Worm (Caenorhabditis elegans): ENCODE data around the gene R08D7.4.

The R08D7.4 gene

ce11 chrIII:8960664-8961063 is 11.0 kb upstream of the R08D7.4 start, which contains the start of gene ZK643.6:
Gene ZK643.6, minus strand, starts transcription at chrIII:8960764.
- TF ChIP-seq ztf-1 (GFP tag; conservative IDR thresholded peaks at IDR 0.05) (no peak), unc-62 (GFP tag; optimal IDR thresholded peaks at IDR 0.05) (no peak), fos-1 (tag; optimal IDR thresholded peaks at IDR 0.05) (no peak)

- TF ChIP-seq aly-2 (tag; optimal IDR thresholded peaks at IDR 0.05) (no peak), F13H6.1 (tag; optimal IDR thresholded peaks at IDR 0.05) (no peak), ztf-1 (GFP tag; conservative IDR thresholded peaks at IDR 0.05) (no peak), snpc-4 (tag; optimal IDR thresholded peaks at IDR 0.05) (no peak), lin-11 (tag; optimal IDR thresholded peaks at IDR 0.05) (no peak), zag-1 (tag; optimal IDR thresholded peaks at IDR 0.05) (no peak), crh-2 (tag; optimal IDR thresholded peaks at IDR 0.05) (no peak), mab-5 (tag; optimal IDR thresholded peaks at IDR 0.05) (no peak), elt-3 (tag; optimal IDR thresholded peaks at IDR 0.05) (no peak), ama-1 (optimal IDR thresholded peaks at IDR 0.05) (no peak), sem-4 (tag; optimal IDR thresholded peaks at IDR 0.05) (no peak), skn-1 (tag; optimal IDR thresholded peaks at IDR 0.05) (no peak)
These were observed 9.7 kb upstream of the R08D7.4 start, which contains the start of gene grl-25 for ce11 chrIII:8961993-8962392. Gene grl-25, plus strand, starts transcription at chrIII:8962293.

DNA sequence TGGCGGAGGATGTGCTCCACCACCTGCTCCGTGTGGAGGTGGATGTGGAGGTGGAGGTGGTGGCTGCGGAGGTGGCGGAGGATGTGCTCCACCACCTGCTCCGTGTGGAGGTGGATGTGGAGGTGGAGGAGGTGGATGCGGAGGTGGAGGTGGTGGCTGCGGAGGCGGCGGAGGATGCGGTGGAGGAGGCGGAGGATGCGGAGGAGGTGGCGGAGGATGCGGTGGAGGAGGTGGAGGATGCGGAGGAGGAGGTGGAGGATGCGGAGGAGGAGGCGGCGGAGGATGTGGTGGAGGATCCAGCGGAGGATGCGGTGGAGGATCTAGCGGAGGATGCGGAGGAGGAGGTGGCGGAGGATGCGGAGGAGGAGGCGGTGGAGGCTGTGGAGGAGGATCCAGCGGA is 9.2 kb upstream of the R08D7.4 start:
- TF ChIP-seq fos-1 (tag; optimal IDR thresholded peaks at IDR 0.05) (no peak), nhr-129 (tag; optimal IDR thresholded peaks at IDR 0.05) (no peak), unc-39 (tag; optimal IDR thresholded peaks at IDR 0.05) (no peak), ceh-16 (tag; optimal IDR thresholded peaks at IDR 0.05) (no peak), ZK546.5 (tag; optimal IDR thresholded peaks at IDR 0.05) (no peak), peb-1 (tag; optimal IDR thresholded peaks at IDR 0.05) (no peak), gmeb-1 (tag; optimal IDR thresholded peaks at IDR 0.05) (no peak), sma-3 (GFP tag; optimal IDR thresholded peaks at IDR 0.05) (no peak), nhr-23 (tag; optimal IDR thresholded peaks at IDR 0.05) (no peak), C34F6.9 (tag; optimal IDR thresholded peaks at IDR 0.05) (no peak)

DNA sequence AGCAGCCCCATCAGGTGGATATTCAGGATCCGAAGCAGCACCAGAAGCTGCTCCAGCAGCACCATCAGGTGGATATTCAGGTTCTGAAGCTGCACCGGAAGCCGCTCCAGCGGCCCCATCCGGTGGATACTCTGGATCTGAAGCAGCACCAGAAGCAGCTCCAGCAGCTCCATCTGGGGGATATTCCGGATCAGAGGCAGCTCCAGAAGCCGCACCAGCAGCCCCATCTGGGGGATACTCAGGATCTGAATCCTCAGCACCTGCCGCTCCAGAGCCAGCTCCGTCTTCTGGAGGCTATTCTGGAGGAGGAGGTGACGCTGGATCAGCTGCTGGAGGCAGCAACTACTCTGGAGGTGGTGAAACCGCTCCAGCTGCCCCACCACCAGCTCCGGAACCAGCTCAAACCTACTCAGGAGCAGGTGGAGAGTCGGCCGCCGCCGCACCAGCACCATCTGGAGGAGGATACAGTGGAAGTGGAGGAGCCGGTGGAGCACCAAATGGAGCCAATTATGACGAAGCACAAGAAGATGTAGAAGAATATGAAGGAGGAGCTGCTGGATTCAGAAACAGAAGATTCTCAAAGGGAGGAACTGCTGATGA is 6.9 kb upstream of the R08D7.4 start:
- TF ChIP-seq nhr-21 (tag; optimal IDR thresholded peaks at IDR 0.05) (no peak), unc-55 (GFP tag; optimal IDR thresholded peaks at IDR 0.05) (no peak), nhr-25 (tag; optimal IDR thresholded peaks at IDR 0.05) (no peak), peb-1 (tag; optimal IDR thresholded peaks at IDR 0.05) (no peak), ztf-4 (tag; optimal IDR thresholded peaks at IDR 0.05) (no peak), ztf-11 (tag; optimal IDR thresholded peaks at IDR 0.05) (no peak), lsy-2 (tag; optimal IDR thresholded peaks at IDR 0.05) (no peak), ceh-82 (tag; optimal IDR thresholded peaks at IDR 0.05) (no peak), mab-5 (tag; optimal IDR thresholded peaks at IDR 0.05) (no peak), crh-2 (tag; optimal IDR thresholded peaks at IDR 0.05) (no peak), R02D3.7 (tag; optimal IDR thresholded peaks at IDR 0.05) (no peak), blmp-1 (tag; optimal IDR thresholded peaks at IDR 0.05; ENCODE audit: insufficient read depth) (no peak), mbf-1 (tag; optimal IDR thresholded peaks at IDR 0.05) (no peak)

- TF ChIP-seq unc-55 (GFP tag; optimal IDR thresholded peaks at IDR 0.05) = peak; percentile 14
- TF ChIP-seq sem-4 (tag; optimal IDR thresholded peaks at IDR 0.05) = no peak
- no peak for TF ChIP-seq snpc-4 (tag; optimal IDR thresholded peaks at IDR 0.05)
- no peak for TF ChIP-seq fos-1 (tag; optimal IDR thresholded peaks at IDR 0.05)
These were observed 4.1 kb upstream of the R08D7.4 start, which contains the start of the genes bud-13 and rpap-2 for ce11 chrIII:8967639-8968038. Gene bud-13, minus strand, starts transcription at chrIII:8967727. Gene rpap-2, plus strand, starts transcription at chrIII:8967967.

DNA sequence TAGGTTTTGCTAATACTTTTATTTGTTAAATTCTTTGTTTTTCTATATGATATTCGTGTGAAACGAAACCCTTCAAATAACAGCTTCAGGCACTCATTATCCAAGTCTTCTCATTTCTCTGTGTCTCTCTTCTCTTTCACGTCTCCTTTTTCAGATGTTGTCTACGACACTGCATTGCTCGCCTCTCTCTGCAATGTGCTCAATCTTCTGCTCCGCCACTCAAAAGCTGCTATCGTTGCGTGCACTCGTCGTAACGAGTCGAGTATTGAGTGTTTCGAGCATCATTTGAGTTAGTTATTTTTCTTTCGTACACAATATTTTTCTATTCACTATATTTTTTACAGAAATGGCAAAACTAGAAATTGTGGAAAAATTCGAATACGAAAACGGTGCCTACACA is 1.5 kb downstream of the R08D7.4 start:
- TF ChIP-seq unc-39 (tag; optimal IDR thresholded peaks at IDR 0.05) (no peak), unc-55 (GFP tag; optimal IDR thresholded peaks at IDR 0.05) (peak; percentile 12), C34F6.9 (tag; optimal IDR thresholded peaks at IDR 0.05) (peak; percentile 10), snpc-4 (tag; optimal IDR thresholded peaks at IDR 0.05) (no peak)
